Fruit fly (Drosophila melanogaster): ENCODE results near the gene lsn.

Gene lsn

dm6 chr3R:21837069-21837977 is 27.6 kb upstream of the lsn start (continued):
- TF ChIP-seq CG11504 (tag; optimal IDR thresholded peaks at IDR 0.05) (peak; percentile 82), CG12299 (tag; optimal IDR thresholded peaks at IDR 0.05) (no peak), sisA (GFP tag; IDR thresholded peaks at IDR 0.05) (peak; percentile 47), salm (tag; optimal IDR thresholded peaks at IDR 0.05) (peak; percentile 26), CG30431 (GFP tag; optimal IDR thresholded peaks at IDR 0.05) (no peak), crp (GFP tag; optimal IDR thresholded peaks at IDR 0.05) (no peak), CG8388 (GFP tag; optimal IDR thresholded peaks at IDR 0.05) (no peak), CG12155 (GFP tag; optimal IDR thresholded peaks at IDR 0.05) (no peak), CG8924 (tag; optimal IDR thresholded peaks at IDR 0.05) (peak; percentile 34), zfh1 (GFP tag; IDR thresholded peaks at IDR 0.05) (no peak), HmgD (GFP tag; optimal IDR thresholded peaks at IDR 0.05) (no peak), ash1 (GFP tag; optimal IDR thresholded peaks at IDR 0.05) (no peak), Sin3A (optimal IDR thresholded peaks at IDR 0.05) (no peak), CG2199 (GFP tag; IDR thresholded peaks at IDR 0.05) (no peak), CG4424 (GFP tag; optimal IDR thresholded peaks at IDR 0.05) (peak; percentile 28), caup (GFP tag; optimal IDR thresholded peaks at IDR 0.05; ENCODE audit: severe bottlenecking) (peak; percentile 8), Med (GFP tag) (peak; percentile 32), tap (tag; optimal IDR thresholded peaks at IDR 0.05) (peak; percentile 73), CG18599 (GFP tag; optimal IDR thresholded peaks at IDR 0.05) (peak; percentile 57), CG10267 (tag; optimal IDR thresholded peaks at IDR 0.05) (peak; percentile 25), YL-1 (GFP tag; optimal IDR thresholded peaks at IDR 0.05) (no peak)

dm6 chr3R:21838505-21838956 is 26.4 kb upstream of the lsn start:
- TF ChIP-seq CG6854 (GFP tag; optimal IDR thresholded peaks at IDR 0.05), result no peak
- TF ChIP-seq Pdp1 (GFP tag; optimal IDR thresholded peaks at IDR 0.05), result peak; percentile 14 to 18
- no peak for TF ChIP-seq repo (GFP tag; optimal IDR thresholded peaks at IDR 0.05)
- no peak for TF ChIP-seq CG8290 (GFP tag; optimal IDR thresholded peaks at IDR 0.05)
- peak in 1 of 2 experiments; percentile 6 for TF ChIP-seq CG8290 (tag; optimal IDR thresholded peaks at IDR 0.05)
- TF ChIP-seq Fer3 (tag; optimal IDR thresholded peaks at IDR 0.05), result no peak
- TF ChIP-seq Sry-δ (GFP tag; optimal IDR thresholded peaks at IDR 0.05), result no peak
- TF ChIP-seq nmo (GFP tag; optimal IDR thresholded peaks at IDR 0.05), result peak; percentile 57
- TF ChIP-seq nau (GFP tag; optimal IDR thresholded peaks at IDR 0.05), result peak; percentile 13
- TF ChIP-seq CG16863 (GFP tag; optimal IDR thresholded peaks at IDR 0.05), result peak; percentile 18
- TF ChIP-seq sens (GFP tag), result peak; percentile 90
- no peak for TF ChIP-seq pan (optimal IDR thresholded peaks at IDR 0.05)
- no peak for TF ChIP-seq pan (GFP tag; optimal IDR thresholded peaks at IDR 0.05 in 1 of 2, IDR thresholded peaks at IDR 0.05 in 1 of 2)
- TF ChIP-seq Xrp1 (GFP tag; IDR thresholded peaks at IDR 0.05), result no peak
- no peak for TF ChIP-seq Rfx (GFP tag; IDR thresholded peaks at IDR 0.05)
- TF ChIP-seq ro (GFP tag; IDR thresholded peaks at IDR 0.05), result no peak
- TF ChIP-seq Ssrp (tag; optimal IDR thresholded peaks at IDR 0.05), result peak; percentile 29
- no peak for TF ChIP-seq Hr78 (GFP tag; optimal IDR thresholded peaks at IDR 0.05)
- TF ChIP-seq C15 (GFP tag; IDR thresholded peaks at IDR 0.05), result no peak
- peak; percentile 14; the same call in 1 of the 3 replicates for TF ChIP-seq row (GFP tag; IDR thresholded peaks at IDR 0.05)
- peak; percentile 73 for TF ChIP-seq Ets65A (GFP tag)
- no peak for TF ChIP-seq hbn (GFP tag; IDR thresholded peaks at IDR 0.05; ENCODE audit: partially characterized antibody)
- peak; percentile 59 for TF ChIP-seq CG11504 (tag; optimal IDR thresholded peaks at IDR 0.05)
- TF ChIP-seq gem (tag; optimal IDR thresholded peaks at IDR 0.05), result peak; percentile 60
- TF ChIP-seq CG17829 (tag; optimal IDR thresholded peaks at IDR 0.05), result peak; percentile 24
- TF ChIP-seq Mad (GFP tag; optimal IDR thresholded peaks at IDR 0.05), result no peak
- no peak for TF ChIP-seq CG2120 (GFP tag; optimal IDR thresholded peaks at IDR 0.05)
- TF ChIP-seq CG4617 (GFP tag; optimal IDR thresholded peaks at IDR 0.05; ENCODE audit: borderline replicate concordance), result no peak
- no peak for TF ChIP-seq Lpt (GFP tag; optimal IDR thresholded peaks at IDR 0.05)
- TF ChIP-seq Meics (GFP tag; optimal IDR thresholded peaks at IDR 0.05), result no peak
